Worm (Caenorhabditis elegans): ENCODE results near the gene pmk-1.

DNA sequence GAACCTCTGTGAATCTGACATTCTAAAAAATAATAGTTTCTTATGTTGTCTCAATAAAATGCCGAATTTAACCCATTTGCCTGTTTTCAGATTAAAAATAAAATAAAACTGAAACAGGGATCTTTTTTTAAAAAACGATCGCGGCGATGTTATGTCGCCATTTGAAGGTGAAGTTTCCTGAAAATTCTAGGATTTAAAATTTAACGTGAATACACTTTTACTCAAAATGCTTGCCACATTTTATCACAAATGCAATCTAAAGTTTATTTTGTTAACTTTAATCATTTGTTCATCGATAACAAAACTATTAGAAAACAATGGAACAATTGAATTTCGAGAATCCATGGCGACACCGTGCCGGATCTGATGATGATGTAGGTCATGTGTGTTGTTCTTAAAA is 49.0 kb upstream of the pmk-1 start, which contains the start of gene Y42H9AR.2:
- TF ChIP-seq nhr-25 (tag; optimal IDR thresholded peaks at IDR 0.05; ENCODE audit: borderline replicate concordance, insufficient read depth) (no peak), saeg-2 (GFP tag; IDR thresholded peaks at IDR 0.05) (no peak), daf-8 (GFP tag; IDR thresholded peaks at IDR 0.05) (no peak), nhr-11 (tag; optimal IDR thresholded peaks at IDR 0.05) (no peak), lsy-2 (tag; optimal IDR thresholded peaks at IDR 0.05) (no peak), F44E2.7 (GFP tag; IDR thresholded peaks at IDR 0.05) (no peak), snpc-4 (tag; optimal IDR thresholded peaks at IDR 0.05) (no peak), zag-1 (tag; optimal IDR thresholded peaks at IDR 0.05) (no peak), jun-1 (tag; optimal IDR thresholded peaks at IDR 0.05) (no peak)

All from whole organism, L4 larva.